Fruit fly (Drosophila melanogaster) whole organism, embryonic: Measurements from ENCODE around the gene Phb1.
A peak's percentile ranks its signal among the peaks of the same experiment; 100 is the strongest.

ENCODE experiments used
- Atf6 ChIP-seq: fragments of 200-800 bp; sonication (Bioruptor generic); IDR thresholded peaks from 2 replicates; pipeline ENCODE4 v1.3.6; 2022; ENCODE audit warnings: missing biosample characterization, missing genetic modification characterization
- Blimp-1 ChIP-seq: fragments of 200-800 bp; sonication (Bioruptor generic); optimal IDR thresholded peaks from 3 replicates; lab custom pipeline; 2018; ENCODE audit warnings: missing biosample characterization, missing genetic modification characterization, mild to moderate bottlenecking, moderate library complexity, missing genetic modification reagents
- CG10147 ChIP-seq: fragments of 200-800 bp; sonication (Bioruptor generic); optimal IDR thresholded peaks from 2 replicates; lab custom pipeline; 2019; ENCODE audit warnings: missing biosample characterization, mild to moderate bottlenecking, missing genetic modification characterization, moderate library complexity
- CG12769 ChIP-seq: fragments of 200-800 bp; sonication (Bioruptor generic); optimal IDR thresholded peaks from 2 replicates; lab custom pipeline; 2019; ENCODE audit warnings: missing biosample characterization, mild to moderate bottlenecking, missing genetic modification characterization, moderate library complexity
- CG15073 ChIP-seq: fragments of 200-800 bp; sonication (Bioruptor generic); optimal IDR thresholded peaks from 2 replicates; lab custom pipeline; 2016; ENCODE audit warnings: missing biosample characterization, missing genetic modification characterization
- CG15601 ChIP-seq: fragments of 200-800 bp; sonication (Bioruptor generic); optimal IDR thresholded peaks from 3 replicates; lab custom pipeline; 2019; ENCODE audit warnings: missing biosample characterization, mild to moderate bottlenecking, missing genetic modification characterization, moderate library complexity
- CG17328 ChIP-seq: fragments of 200-800 bp; sonication (Bioruptor generic); IDR thresholded peaks from 2 replicates; pipeline ENCODE4 v1.3.6; 2022; ENCODE audit warnings: missing biosample characterization, missing genetic modification characterization
- CG2199 ChIP-seq: fragments of 200-800 bp; sonication (Bioruptor generic); IDR thresholded peaks from 3 replicates; pipeline ENCODE4 v1.3.6; 2022; ENCODE audit warnings: missing biosample characterization, missing genetic modification characterization
- CG30020 ChIP-seq: fragments of 200-800 bp; optimal IDR thresholded peaks from 2 replicates; lab custom pipeline; 2019; ENCODE audit warnings: missing biosample characterization, mild to moderate bottlenecking, missing genetic modification characterization, moderate library complexity
- CG3838 ChIP-seq: fragments of 200-800 bp; sonication (Bioruptor generic); optimal IDR thresholded peaks from 3 replicates; lab custom pipeline; 2016; ENCODE audit warnings: missing biosample characterization, missing genetic modification characterization
- CG4617 ChIP-seq: fragments of 200-800 bp; sonication (Bioruptor generic); optimal IDR thresholded peaks from 3 replicates; lab custom pipeline; 2016; ENCODE audit warnings: missing biosample characterization, missing genetic modification characterization, borderline replicate concordance
- CG4854 ChIP-seq: fragments of 200-800 bp; sonication (Bioruptor generic); optimal IDR thresholded peaks from 2 replicates; lab custom pipeline; 2016; ENCODE audit warnings: missing biosample characterization, missing genetic modification characterization, inconsistent platforms
- CG6854 ChIP-seq: fragments of 200-800 bp; sonication (Bioruptor generic); optimal IDR thresholded peaks from 3 replicates; lab custom pipeline; 2017; ENCODE audit warnings: missing biosample characterization, mild to moderate bottlenecking, missing genetic modification characterization
- CG8089 ChIP-seq: fragments of 200-800 bp; sonication (Bioruptor generic); optimal IDR thresholded peaks from 3 replicates; lab custom pipeline; 2016; ENCODE audit warnings: missing biosample characterization, missing genetic modification characterization
- CG8359 ChIP-seq: fragments of 200-800 bp; sonication (Bioruptor generic); optimal IDR thresholded peaks from 2 replicates; lab custom pipeline; 2017; ENCODE audit warnings: missing biosample characterization, mild to moderate bottlenecking, missing genetic modification characterization, borderline replicate concordance
- CG8924 ChIP-seq: fragments of 200-800 bp; optimal IDR thresholded peaks from 3 replicates; lab custom pipeline; 2019; ENCODE audit warnings: missing biosample characterization, mild to moderate bottlenecking, missing genetic modification characterization, moderate library complexity
- Dbx ChIP-seq: fragments of 200-800 bp; sonication (Bioruptor generic); IDR thresholded peaks from 3 replicates; pipeline ENCODE4 v1.3.6; 2022; ENCODE audit warnings: missing biosample characterization, missing genetic modification characterization
- Deaf1 ChIP-seq: fragments of 200-800 bp; optimal IDR thresholded peaks from 3 replicates; lab custom pipeline; 2019; ENCODE audit warnings: missing biosample characterization, mild to moderate bottlenecking, missing genetic modification characterization, moderate library complexity
- Doc3 ChIP-seq: fragments of 200-800 bp; sonication (Bioruptor generic); IDR thresholded peaks from 3 replicates; pipeline ENCODE4 v1.3.6; 2022; ENCODE audit warnings: missing biosample characterization, missing genetic modification characterization; ENCODE audit not compliant: partially characterized antibody
- HLH54F ChIP-seq: fragments of 200-800 bp; sonication (Bioruptor generic); optimal IDR thresholded peaks from 3 replicates; lab custom pipeline; 2016; ENCODE audit warnings: missing biosample characterization, missing genetic modification characterization
- Med ChIP-seq: fragments of 200-800 bp; sonication (Bioruptor generic); peaks from one replicate; lab custom pipeline; 2016; ENCODE audit warnings: missing biosample characterization, missing genetic modification characterization, mild to moderate bottlenecking, inconsistent platforms, moderate library complexity
- Meics ChIP-seq: fragments of 200-800 bp; sonication (Bioruptor generic); optimal IDR thresholded peaks from 2 replicates; lab custom pipeline; 2017; ENCODE audit warnings: missing biosample characterization, mild to moderate bottlenecking, missing genetic modification characterization
- Six4 ChIP-seq: fragments of 200-800 bp; sonication (Bioruptor generic); optimal IDR thresholded peaks from 2 replicates; lab custom pipeline; 2016; ENCODE audit warnings: missing biosample characterization, missing genetic modification characterization
- Stat92E ChIP-seq, 3 experiments: fragments of >200 bp in 2 of 3; fragments of 200-800 bp in 1 of 3; sonication (Bioruptor generic) in 1 of 3; optimal IDR thresholded peaks; 2 replicates each; lab custom pipeline; 2017 to 2019; ENCODE audit warnings: missing biosample characterization in 3 of 3, missing genetic modification characterization in 3 of 3, mild to moderate bottlenecking in 1 of 3, moderate library complexity in 1 of 3
- ara ChIP-seq: fragments of 200-800 bp; sonication (Bioruptor generic); IDR thresholded peaks from 2 replicates; pipeline ENCODE4 v1.3.6; 2022; ENCODE audit warnings: missing biosample characterization, missing genetic modification characterization
- cg ChIP-seq: fragments of 200-800 bp; sonication (Bioruptor generic); optimal IDR thresholded peaks from 3 replicates; lab custom pipeline; 2019; ENCODE audit warnings: missing biosample characterization, mild to moderate bottlenecking, missing genetic modification characterization, moderate library complexity
- crol ChIP-seq: fragments of 200-800 bp; sonication (Bioruptor generic); IDR thresholded peaks from 2 replicates; pipeline ENCODE4 v1.3.6; 2022; ENCODE audit warnings: missing biosample characterization, missing genetic modification characterization
- exex ChIP-seq: fragments of 200-800 bp; sonication (Bioruptor generic); optimal IDR thresholded peaks from 4 replicates; lab custom pipeline; 2018; ENCODE audit warnings: missing biosample characterization, mild to moderate bottlenecking, missing genetic modification characterization, moderate library complexity
- grau ChIP-seq: fragments of 200-800 bp; optimal IDR thresholded peaks from 3 replicates; lab custom pipeline; 2019; ENCODE audit warnings: missing biosample characterization, mild to moderate bottlenecking, missing genetic modification characterization, moderate library complexity
- gsb ChIP-seq: fragments of 200-800 bp; sonication (Bioruptor generic); IDR thresholded peaks from 2 replicates; pipeline ENCODE4 v1.3.6; 2022; ENCODE audit warnings: missing biosample characterization, missing genetic modification characterization
- lola ChIP-seq, 3 experiments: fragments of >200 bp in 2 of 3; fragments of 200-800 bp in 1 of 3; sonication (Bioruptor generic) in 1 of 3; optimal IDR thresholded peaks; 2 replicates each; lab custom pipeline; 2017 to 2019; ENCODE audit warnings: missing biosample characterization in 3 of 3, missing genetic modification characterization in 3 of 3, mild to moderate bottlenecking in 1 of 3, moderate library complexity in 1 of 3
- lov ChIP-seq, 2 experiments: fragments of 200-800 bp in 1 of 2; fragments of >200 bp in 1 of 2; sonication (Bioruptor generic) in 1 of 2; IDR thresholded peaks in 1 of 2; optimal IDR thresholded peaks in 1 of 2; 2 replicates in 1 of 2; 3 replicates in 1 of 2; pipeline versions ENCODE4 v1.3.6 to Lab custom; 2017 to 2022; ENCODE audit warnings: missing biosample characterization in 1 of 2, missing genetic modification characterization in 1 of 2
- nerfin-1 ChIP-seq: fragments of 200-800 bp; sonication (Bioruptor generic); optimal IDR thresholded peaks from 3 replicates; lab custom pipeline; 2019; ENCODE audit warnings: missing biosample characterization, mild to moderate bottlenecking, missing genetic modification characterization, moderate library complexity
- odd ChIP-seq: fragments of 200-800 bp; sonication (Bioruptor generic); optimal IDR thresholded peaks from 2 replicates; lab custom pipeline; 2017; ENCODE audit warnings: missing biosample characterization, mild to moderate bottlenecking, missing genetic modification characterization
- org-1 ChIP-seq: fragments of 200-800 bp; sonication (Bioruptor generic); optimal IDR thresholded peaks from 2 replicates; lab custom pipeline; 2017; ENCODE audit warnings: missing biosample characterization, missing genetic modification characterization
- pnt ChIP-seq: fragments of 200-800 bp; sonication (Bioruptor generic); optimal IDR thresholded peaks from 3 replicates; lab custom pipeline; 2016; ENCODE audit warnings: missing biosample characterization, missing genetic modification characterization
- pum ChIP-seq: fragments of 200-800 bp; sonication (Bioruptor generic); optimal IDR thresholded peaks from 2 replicates; lab custom pipeline; 2016; ENCODE audit warnings: missing biosample characterization, missing genetic modification characterization
- sc ChIP-seq, 3 experiments: fragments of >200 bp in 2 of 3; fragments of 200-800 bp in 1 of 3; sonication (Bioruptor generic) in 1 of 3; optimal IDR thresholded peaks; 2 replicates in 2 of 3; 3 replicates in 1 of 3; lab custom pipeline; 2017; ENCODE audit warnings: mild to moderate bottlenecking in 1 of 3, missing biosample characterization in 1 of 3, missing genetic modification characterization in 1 of 3, missing genetic modification reagents in 1 of 3
- sens ChIP-seq: fragments of 200-800 bp; sonication (Bioruptor generic); peaks from one replicate; lab custom pipeline; 2016; ENCODE audit warnings: missing biosample characterization, missing genetic modification characterization
- so ChIP-seq: fragments of 200-800 bp; sonication (Bioruptor generic); IDR thresholded peaks from 3 replicates; pipeline ENCODE4 v1.3.6; 2022; ENCODE audit warnings: missing biosample characterization, missing genetic modification characterization
- sob ChIP-seq: fragments of 200-800 bp; sonication (Bioruptor generic); IDR thresholded peaks from 2 replicates; pipeline ENCODE4 v1.3.6; 2022; ENCODE audit warnings: missing biosample characterization, missing genetic modification characterization
- tap ChIP-seq: fragments of 200-800 bp; optimal IDR thresholded peaks from 3 replicates; lab custom pipeline; 2019; ENCODE audit warnings: missing biosample characterization, mild to moderate bottlenecking, missing genetic modification characterization, moderate library complexity
- zf30C ChIP-seq: fragments of 200-800 bp; sonication (Bioruptor generic); optimal IDR thresholded peaks from 3 replicates; lab custom pipeline; 2018; ENCODE audit warnings: missing biosample characterization, mild to moderate bottlenecking, missing genetic modification characterization

Gene Phb1

dm6 chr2L:19159552-19160406, 36.1 kb upstream of the Phb1 start (continued):
- TF ChIP-seq Med (GFP tag; lab: Kevin White, UChicago) = peak; percentile 50
- peak; percentile 8 for TF ChIP-seq CG6854
- TF ChIP-seq CG3838 = no peak
- TF ChIP-seq CG12769 (tag; lab: Kevin White, UChicago) = peak; percentile 17
- TF ChIP-seq CG2199 (GFP tag; lab: Robert Waterston, UW) = peak; percentile 72
- peak; percentile 26 for TF ChIP-seq grau
- TF ChIP-seq HLH54F = no peak
- TF ChIP-seq sc (optimal IDR thresholded peaks at IDR 0.05; lab: Kevin White, UChicago) = no peak
- peak; percentile 1 for TF ChIP-seq sc (GFP tag; optimal IDR thresholded peaks at IDR 0.05; lab: Kevin White, UChicago)
- TF ChIP-seq sens (GFP tag; lab: Kevin White, UChicago) = peak; percentile 65
- 0 out of 2 replicates have a peak, but pooled peaks have one; percentile 2 for TF ChIP-seq sob
- TF ChIP-seq CG15073 (GFP tag; lab: Kevin White, UChicago) = peak; percentile 94

- TF ChIP-seq lov (optimal IDR thresholded peaks at IDR 0.05; lab: Kevin White, UChicago) = no peak
- TF ChIP-seq lov (GFP tag; IDR thresholded peaks at IDR 0.05; lab: Robert Waterston, UW) = 0 out of 3 replicates have a peak, but pooled peaks have one; percentile 35
- TF ChIP-seq Stat92E (GFP tag; optimal IDR thresholded peaks at IDR 0.05; lab: Kevin White, UChicago) = no peak
- TF ChIP-seq exex = no peak
- peak; percentile 15 for TF ChIP-seq Six4 (GFP tag; lab: Kevin White, UChicago)
- peak in 1 of 3 experiments; percentile 27 for TF ChIP-seq lola (GFP tag; optimal IDR thresholded peaks at IDR 0.05; lab: Kevin White, UChicago)
- TF ChIP-seq crol = peak; percentile 53
- TF ChIP-seq Meics (GFP tag; lab: Kevin White, UChicago) = peak; percentile 31
- peak; percentile 23 for TF ChIP-seq org-1
- peak; percentile 15 for TF ChIP-seq CG8924 (tag; lab: Kevin White, UChicago)
- TF ChIP-seq odd (GFP tag; lab: Kevin White, UChicago) = no peak
- TF ChIP-seq CG10147 (GFP tag; lab: Kevin White, UChicago) = no peak
- TF ChIP-seq nerfin-1 (tag; lab: Kevin White, UChicago) = peak; percentile 30
- TF ChIP-seq cg (GFP tag; lab: Kevin White, UChicago) = peak; percentile 84
- 0 out of 3 replicates have a peak, but pooled peaks have one; percentile 53 for TF ChIP-seq so
- TF ChIP-seq pnt (GFP tag; lab: Kevin White, UChicago) = peak; percentile 31
- peak; percentile 55; the same call in 1 of the 2 replicates for TF ChIP-seq ara (GFP tag; lab: Robert Waterston, UW)
- no peak for TF ChIP-seq CG30020 (tag; lab: Kevin White, UChicago)
- peak; percentile 13 for TF ChIP-seq CG15601 (tag; lab: Kevin White, UChicago)
- 0 out of 2 replicates have a peak, but pooled peaks have one; percentile 12 for TF ChIP-seq CG17328 (GFP tag; lab: Robert Waterston, UW)
- no peak for TF ChIP-seq CG8089
- TF ChIP-seq tap (tag; lab: Kevin White, UChicago) = peak; percentile 18
- TF ChIP-seq Dbx (GFP tag; lab: Robert Waterston, UW) = peak; percentile 10; the same call in 1 of the 3 replicates
- TF ChIP-seq Doc3 (GFP tag; lab: Robert Waterston, UW) = no peak
- TF ChIP-seq zf30C (GFP tag; lab: Kevin White, UChicago) = no peak
- TF ChIP-seq pum (GFP tag; lab: Kevin White, UChicago) = peak; percentile 39
- no peak for TF ChIP-seq gsb (GFP tag; lab: Robert Waterston, UW)
- TF ChIP-seq Blimp-1 = peak; percentile 52
- peak; percentile 53; the same call in 1 of the 2 replicates for TF ChIP-seq Atf6 (GFP tag; lab: Robert Waterston, UW)
- TF ChIP-seq CG8359 (GFP tag; lab: Kevin White, UChicago) = peak; percentile 24
- no peak for TF ChIP-seq CG4854 (GFP tag; lab: Kevin White, UChicago)
- TF ChIP-seq CG4617 (GFP tag; lab: Kevin White, UChicago) = peak; percentile 3
- no peak for TF ChIP-seq Deaf1
- TF ChIP-seq sob = peak; percentile 57
Measured at dm6 chr2L:19158679-19159551, 35.2 kb upstream of the Phb1 start.
